Worm (Caenorhabditis elegans) whole organism, L1 larva: ENCODE results near the gene Y51A2A.6.

ENCODE experiments used
- efl-1 ChIP-seq, 4 experiments: fragments of 150-350 bp; optimal IDR thresholded peaks in 3 of 4; peaks in 1 of 4; 1 replicate in 1 of 4; 2 replicates in 3 of 4; lab custom pipeline; 2014; ENCODE audit warnings: missing biosample characterization in 2 of 4, missing genetic modification characterization in 2 of 4, missing genetic modification reagents in 2 of 4
- fkh-10 ChIP-seq: sonication (generic microtip); optimal IDR thresholded peaks from 2 replicates; lab custom pipeline; 2017; ENCODE audit warnings: missing biosample characterization, missing genetic modification reagents, missing genetic modification characterization
- nhr-47 ChIP-seq: sonication (generic microtip); optimal IDR thresholded peaks from 2 replicates; lab custom pipeline; 2016; ENCODE audit warnings: mild to moderate bottlenecking, missing genetic modification characterization, moderate library complexity, missing compliant biosample characterization
- nhr-85 ChIP-seq: sonication (generic microtip); peaks from one replicate; lab custom pipeline; 2016; ENCODE audit warnings: missing genetic modification characterization, inconsistent platforms, missing compliant biosample characterization

Y51A2A.6 gene

DNA sequence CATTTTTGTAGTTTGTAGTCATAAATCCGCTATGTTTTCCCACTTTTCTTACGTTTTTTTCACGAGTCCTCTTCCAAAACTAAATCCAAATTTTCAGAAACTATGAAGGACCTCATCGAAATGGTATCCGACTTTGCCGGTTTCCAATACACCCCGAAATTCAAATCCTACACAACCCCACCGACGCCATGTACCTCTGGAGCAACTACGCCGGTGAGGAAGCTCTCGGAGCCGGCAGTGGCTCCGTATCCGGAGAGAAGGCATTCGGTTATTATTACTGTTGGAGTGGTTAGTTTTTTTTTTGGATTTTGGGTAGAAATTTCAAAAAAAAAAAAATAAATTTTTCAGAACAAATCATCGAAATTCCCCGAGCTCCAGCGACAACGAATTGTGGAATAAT is 47.5 kb downstream of the Y51A2A.6 start, which contains the start of gene C08E8.3:
C08E8.3 (plus strand) TSS at position 84 of the 400 bp plus-strand sequence.
- peak; percentile 21 for TF ChIP-seq nhr-85
- no peak for TF ChIP-seq efl-1 (optimal IDR thresholded peaks at IDR 0.05; lab: Kevin White, UChicago)
- TF ChIP-seq efl-1 (GFP tag; optimal IDR thresholded peaks at IDR 0.05 in 1 of 2; lab: Kevin White, UChicago): peak in 1 of 2 experiments; percentile 56
- TF ChIP-seq fkh-10 (GFP tag; lab: Kevin White, UChicago): no peak

DNA sequence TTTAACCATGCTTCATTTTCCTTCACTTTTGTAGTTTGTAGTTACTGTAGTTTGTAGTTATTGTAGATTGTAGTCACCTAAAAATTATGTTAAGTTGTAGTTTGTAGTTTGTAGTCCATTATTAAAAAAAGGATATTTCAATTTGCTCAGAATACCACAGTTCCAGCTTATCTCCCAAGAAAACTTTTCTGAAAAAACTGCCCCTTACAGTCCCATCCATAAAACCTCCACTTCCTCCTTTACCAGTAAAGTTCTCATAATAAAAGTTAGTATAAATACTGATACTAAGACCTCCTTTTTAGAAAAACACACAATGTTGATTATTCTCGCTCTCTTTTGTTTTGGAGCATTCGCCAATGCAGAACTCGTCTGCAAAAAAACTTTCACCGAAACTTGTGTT is 48.2 kb downstream of the Y51A2A.6 start, which contains the start of gene C08E8.11:
C08E8.11 (plus strand) TSS at position 301 of the 400 bp plus-strand sequence.
- no peak for TF ChIP-seq nhr-47
- no peak for TF ChIP-seq efl-1 (optimal IDR thresholded peaks at IDR 0.05; lab: Kevin White, UChicago)
- peak in 1 of 2 experiments; percentile 78 for TF ChIP-seq efl-1 (GFP tag; optimal IDR thresholded peaks at IDR 0.05 in 1 of 2; lab: Kevin White, UChicago)
